Worm (Caenorhabditis elegans): ENCODE data around the gene F36H12.10.

The F36H12.10 gene

ce11 chrIV:5204573-5204972 is 50.0 kb downstream of the F36H12.10 start, which contains the start of gene tni-4:
Gene tni-4 (plus strand): TSS chrIV:5204591.
- TF ChIP-seq pros-1 (tag; optimal IDR thresholded peaks at IDR 0.05) (no peak), C08G9.2 (tag; optimal IDR thresholded peaks at IDR 0.05) (no peak), ref-2 (tag; optimal IDR thresholded peaks at IDR 0.05) (no peak), ceh-24 (tag; optimal IDR thresholded peaks at IDR 0.05) (no peak), ceh-14 (tag; optimal IDR thresholded peaks at IDR 0.05) (no peak), ceh-19 (GFP tag; optimal IDR thresholded peaks at IDR 0.05) (no peak), sox-2 (GFP tag; IDR thresholded peaks at IDR 0.05) (no peak), ztf-16 (tag; optimal IDR thresholded peaks at IDR 0.05) (no peak), ttx-3 (tag; optimal IDR thresholded peaks at IDR 0.05) (no peak), zip-5 (tag; optimal IDR thresholded peaks at IDR 0.05) (no peak), ceh-31 (tag; optimal IDR thresholded peaks at IDR 0.05) (no peak), fkh-6 (tag; optimal IDR thresholded peaks at IDR 0.05) (no peak)

Data from whole organism, late embryonic.